Fruit fly (Drosophila melanogaster) whole organism, embryonic: Measurements from ENCODE around the gene CG18661.

ENCODE experiments used
- Ada2b ChIP-seq: fragments of 200-800 bp; sonication (Bioruptor generic); IDR thresholded peaks from 2 replicates; pipeline ENCODE4 v1.3.6; 2022; ENCODE audit warnings: missing biosample characterization, missing genetic modification characterization
- Atf3 ChIP-seq: fragments of 200-800 bp; sonication (Bioruptor generic); optimal IDR thresholded peaks from 3 replicates; lab custom pipeline; 2016; ENCODE audit warnings: missing biosample characterization, missing genetic modification characterization
- BEAF-32 ChIP-seq: fragments of 200-800 bp; sonication (Bioruptor generic); optimal IDR thresholded peaks from 3 replicates; lab custom pipeline; 2017; ENCODE audit warnings: missing biosample characterization, missing genetic modification characterization, mild to moderate bottlenecking, moderate library complexity, missing genetic modification reagents
- Bgb ChIP-seq: fragments of 200-800 bp; sonication (Bioruptor generic); IDR thresholded peaks from 2 replicates; pipeline ENCODE4 v1.3.6; 2022; ENCODE audit warnings: missing biosample characterization, missing genetic modification characterization; ENCODE audit not compliant: partially characterized antibody
- CG1024 ChIP-seq: fragments of 200-800 bp; sonication (Bioruptor generic); IDR thresholded peaks from 2 replicates; pipeline ENCODE4 v1.3.6; 2022; ENCODE audit warnings: missing biosample characterization, missing genetic modification characterization
- CG12769 ChIP-seq: fragments of 200-800 bp; sonication (Bioruptor generic); optimal IDR thresholded peaks from 2 replicates; lab custom pipeline; 2019; ENCODE audit warnings: missing biosample characterization, mild to moderate bottlenecking, missing genetic modification characterization, moderate library complexity
- CG13424 ChIP-seq: fragments of 200-800 bp; sonication (Bioruptor generic); optimal IDR thresholded peaks from 2 replicates; lab custom pipeline; 2019; ENCODE audit warnings: missing biosample characterization, mild to moderate bottlenecking, missing genetic modification characterization, moderate library complexity
- CG14050 ChIP-seq: fragments of 200-800 bp; sonication (Bioruptor generic); IDR thresholded peaks from 3 replicates; pipeline ENCODE4 v1.3.6; 2022; ENCODE audit warnings: missing biosample characterization, missing genetic modification characterization
- CG15696 ChIP-seq: fragments of 200-800 bp; sonication (Bioruptor generic); optimal IDR thresholded peaks from 2 replicates; lab custom pipeline; 2019; ENCODE audit warnings: missing biosample characterization, mild to moderate bottlenecking, missing genetic modification characterization, moderate library complexity
- CG18764 ChIP-seq: fragments of 200-800 bp; sonication (Bioruptor generic); optimal IDR thresholded peaks from 3 replicates; lab custom pipeline; 2016; ENCODE audit warnings: missing biosample characterization, missing genetic modification characterization
- CG2129 ChIP-seq: fragments of 200-800 bp; sonication (Bioruptor generic); IDR thresholded peaks from 2 replicates; pipeline ENCODE4 v1.3.6; 2022; ENCODE audit warnings: missing biosample characterization, missing genetic modification characterization; ENCODE audit not compliant: partially characterized antibody
- CG2202 ChIP-seq: fragments of 200-800 bp; sonication (Bioruptor generic); optimal IDR thresholded peaks from 2 replicates; lab custom pipeline; 2018; ENCODE audit warnings: missing biosample characterization, mild to moderate bottlenecking, missing genetic modification characterization
- CG3847 ChIP-seq: fragments of 200-800 bp; sonication (Bioruptor generic); IDR thresholded peaks from 2 replicates; pipeline ENCODE4 v1.3.6; 2022; ENCODE audit warnings: missing biosample characterization, missing genetic modification characterization
- CG42726 ChIP-seq: fragments of 200-800 bp; sonication (Bioruptor generic); IDR thresholded peaks from 2 replicates; pipeline ENCODE4 v1.3.6; 2022; ENCODE audit warnings: missing biosample characterization, missing genetic modification characterization; ENCODE audit not compliant: partially characterized antibody
- CG4707 ChIP-seq: fragments of 200-800 bp; sonication (Bioruptor generic); optimal IDR thresholded peaks from 2 replicates; lab custom pipeline; 2018; ENCODE audit warnings: missing biosample characterization, mild to moderate bottlenecking, missing genetic modification characterization, moderate library complexity
- CG6272 ChIP-seq: fragments of 200-800 bp; sonication (Bioruptor generic); IDR thresholded peaks from 2 replicates; pipeline ENCODE4 v1.3.6; 2022; ENCODE audit warnings: missing biosample characterization, missing genetic modification characterization
- CG6765 ChIP-seq: fragments of 200-800 bp; sonication (Bioruptor generic); optimal IDR thresholded peaks from 3 replicates; lab custom pipeline; 2017; ENCODE audit warnings: missing biosample characterization, mild to moderate bottlenecking, missing genetic modification characterization
- CG8089 ChIP-seq: fragments of 200-800 bp; sonication (Bioruptor generic); optimal IDR thresholded peaks from 3 replicates; lab custom pipeline; 2016; ENCODE audit warnings: missing biosample characterization, missing genetic modification characterization
- CG9215 ChIP-seq: fragments of 200-800 bp; sonication (Bioruptor generic); IDR thresholded peaks from 2 replicates; pipeline ENCODE4 v1.3.6; 2022; ENCODE audit warnings: missing biosample characterization, missing genetic modification characterization
- CG9817 ChIP-seq: fragments of 200-800 bp; sonication (Bioruptor generic); optimal IDR thresholded peaks from 2 replicates; lab custom pipeline; 2018; ENCODE audit warnings: missing biosample characterization, mild to moderate bottlenecking, missing genetic modification characterization, moderate library complexity
- CG9932 ChIP-seq: fragments of 200-800 bp; sonication (Bioruptor generic); IDR thresholded peaks from 2 replicates; pipeline ENCODE4 v1.3.6; 2022; ENCODE audit warnings: missing biosample characterization, missing genetic modification characterization
- CoRest ChIP-seq: fragments of 200-800 bp; sonication (Bioruptor generic); optimal IDR thresholded peaks from 3 replicates; lab custom pipeline; 2018; ENCODE audit warnings: missing biosample characterization, mild to moderate bottlenecking, missing genetic modification characterization, moderate library complexity
- Dbx ChIP-seq: fragments of 200-800 bp; sonication (Bioruptor generic); IDR thresholded peaks from 3 replicates; pipeline ENCODE4 v1.3.6; 2022; ENCODE audit warnings: missing biosample characterization, missing genetic modification characterization
- E2f1 ChIP-seq: fragments of 200-800 bp; sonication (Bioruptor generic); IDR thresholded peaks from 2 replicates; pipeline ENCODE4 v1.3.6; 2022; ENCODE audit warnings: missing biosample characterization, missing genetic modification characterization
- Eip74EF ChIP-seq, 2 experiments: fragments of 200-800 bp in 1 of 2; fragments of >200 bp in 1 of 2; sonication (Bioruptor generic) in 1 of 2; optimal IDR thresholded peaks; 2 replicates each; lab custom pipeline; 2017 to 2019; ENCODE audit warnings: missing biosample characterization in 2 of 2, missing genetic modification characterization in 2 of 2, mild to moderate bottlenecking in 1 of 2, moderate library complexity in 1 of 2
- H15 ChIP-seq: fragments of 200-800 bp; sonication (Bioruptor generic); IDR thresholded peaks from 3 replicates; pipeline ENCODE4 v1.3.6; 2022; ENCODE audit warnings: missing biosample characterization, missing genetic modification characterization
- HLH54F ChIP-seq: fragments of 200-800 bp; sonication (Bioruptor generic); optimal IDR thresholded peaks from 3 replicates; lab custom pipeline; 2016; ENCODE audit warnings: missing biosample characterization, missing genetic modification characterization
- Lhr ChIP-seq: fragments of 200-800 bp; sonication (Bioruptor generic); optimal IDR thresholded peaks from 3 replicates; lab custom pipeline; 2017; ENCODE audit warnings: mild to moderate bottlenecking, missing biosample characterization, missing genetic modification reagents, missing genetic modification characterization
- al ChIP-seq: fragments of 200-800 bp; sonication (Bioruptor generic); IDR thresholded peaks from 2 replicates; pipeline ENCODE4 v1.3.6; 2022; ENCODE audit warnings: missing biosample characterization, missing genetic modification characterization
- bab2 ChIP-seq: fragments of 200-800 bp; sonication (Bioruptor generic); optimal IDR thresholded peaks from 2 replicates; lab custom pipeline; 2016; ENCODE audit warnings: missing biosample characterization, missing genetic modification characterization
- da ChIP-seq: fragments of 200-800 bp; sonication (Bioruptor generic); optimal IDR thresholded peaks from 2 replicates; lab custom pipeline; 2016; ENCODE audit warnings: missing biosample characterization, missing genetic modification characterization
- danr ChIP-seq: fragments of 200-800 bp; sonication (Bioruptor generic); IDR thresholded peaks from 2 replicates; pipeline ENCODE4 v1.3.6; 2022; ENCODE audit warnings: missing biosample characterization, missing genetic modification characterization
- fru ChIP-seq: fragments of >200 bp; optimal IDR thresholded peaks from 2 replicates; lab custom pipeline; 2017
- fu2 ChIP-seq: fragments of 200-800 bp; sonication (Bioruptor generic); optimal IDR thresholded peaks from 2 replicates; lab custom pipeline; 2016; ENCODE audit warnings: missing biosample characterization, missing genetic modification characterization
- klu ChIP-seq: fragments of 200-800 bp; sonication (Bioruptor generic); IDR thresholded peaks from 2 replicates; pipeline ENCODE4 v1.3.6; 2022; ENCODE audit warnings: missing biosample characterization, missing genetic modification characterization
- lilli ChIP-seq: fragments of 200-800 bp; sonication (Bioruptor generic); optimal IDR thresholded peaks from 3 replicates; lab custom pipeline; 2016; ENCODE audit warnings: missing biosample characterization, missing genetic modification characterization
- lov ChIP-seq, 2 experiments: fragments of 200-800 bp in 1 of 2; fragments of >200 bp in 1 of 2; sonication (Bioruptor generic) in 1 of 2; IDR thresholded peaks in 1 of 2; optimal IDR thresholded peaks in 1 of 2; 2 replicates in 1 of 2; 3 replicates in 1 of 2; pipeline versions ENCODE4 v1.3.6 to Lab custom; 2017 to 2022; ENCODE audit warnings: missing biosample characterization in 1 of 2, missing genetic modification characterization in 1 of 2
- mirr ChIP-seq: fragments of 200-800 bp; sonication (Bioruptor generic); optimal IDR thresholded peaks from 3 replicates; lab custom pipeline; 2018; ENCODE audit warnings: missing biosample characterization, mild to moderate bottlenecking, missing genetic modification characterization
- odd ChIP-seq: fragments of 200-800 bp; sonication (Bioruptor generic); optimal IDR thresholded peaks from 2 replicates; lab custom pipeline; 2017; ENCODE audit warnings: missing biosample characterization, mild to moderate bottlenecking, missing genetic modification characterization
- pfk ChIP-seq: fragments of 200-800 bp; sonication (Bioruptor generic); optimal IDR thresholded peaks from 2 replicates; lab custom pipeline; 2018; ENCODE audit warnings: missing biosample characterization, mild to moderate bottlenecking, missing genetic modification characterization, moderate library complexity
- pho ChIP-seq: fragments of 200-800 bp; sonication (Bioruptor generic); optimal IDR thresholded peaks from 2 replicates; lab custom pipeline; 2016; ENCODE audit warnings: missing biosample characterization, missing genetic modification characterization
- rib ChIP-seq: fragments of 200-800 bp; sonication (Bioruptor generic); IDR thresholded peaks from 2 replicates; pipeline ENCODE4 v1.3.6; 2022; ENCODE audit warnings: missing biosample characterization, missing genetic modification characterization
- schlank ChIP-seq: fragments of 200-800 bp; sonication (Bioruptor generic); optimal IDR thresholded peaks from 2 replicates; lab custom pipeline; 2018; ENCODE audit warnings: missing biosample characterization, mild to moderate bottlenecking, missing genetic modification characterization
- seq ChIP-seq: fragments of 200-800 bp; sonication (Bioruptor generic); IDR thresholded peaks from 2 replicates; pipeline ENCODE4 v1.3.6; 2022; ENCODE audit warnings: missing biosample characterization, missing genetic modification characterization
- slp2 ChIP-seq: fragments of 200-800 bp; sonication (Bioruptor generic); optimal IDR thresholded peaks from 2 replicates; lab custom pipeline; 2016; ENCODE audit warnings: missing biosample characterization, missing genetic modification characterization
- sqz ChIP-seq: fragments of 200-800 bp; sonication (Bioruptor generic); optimal IDR thresholded peaks from 3 replicates; lab custom pipeline; 2018; ENCODE audit warnings: missing biosample characterization, mild to moderate bottlenecking, missing genetic modification characterization
- stwl ChIP-seq: fragments of 200-800 bp; sonication (Bioruptor generic); optimal IDR thresholded peaks from 3 replicates; lab custom pipeline; 2018; ENCODE audit warnings: missing biosample characterization, mild to moderate bottlenecking, missing genetic modification characterization, moderate library complexity
- usp ChIP-seq: fragments of >200 bp; optimal IDR thresholded peaks from 2 replicates; lab custom pipeline; 2017; ENCODE audit warnings: missing biosample characterization, missing genetic modification characterization
- yki ChIP-seq: fragments of >200 bp; optimal IDR thresholded peaks from 3 replicates; lab custom pipeline; 2018
- zfh1 ChIP-seq: fragments of 200-800 bp; sonication (Bioruptor generic); IDR thresholded peaks from 3 replicates; pipeline ENCODE4 v1.3.6; 2022; ENCODE audit warnings: missing biosample characterization, missing genetic modification characterization

Gene CG18661

DNA sequence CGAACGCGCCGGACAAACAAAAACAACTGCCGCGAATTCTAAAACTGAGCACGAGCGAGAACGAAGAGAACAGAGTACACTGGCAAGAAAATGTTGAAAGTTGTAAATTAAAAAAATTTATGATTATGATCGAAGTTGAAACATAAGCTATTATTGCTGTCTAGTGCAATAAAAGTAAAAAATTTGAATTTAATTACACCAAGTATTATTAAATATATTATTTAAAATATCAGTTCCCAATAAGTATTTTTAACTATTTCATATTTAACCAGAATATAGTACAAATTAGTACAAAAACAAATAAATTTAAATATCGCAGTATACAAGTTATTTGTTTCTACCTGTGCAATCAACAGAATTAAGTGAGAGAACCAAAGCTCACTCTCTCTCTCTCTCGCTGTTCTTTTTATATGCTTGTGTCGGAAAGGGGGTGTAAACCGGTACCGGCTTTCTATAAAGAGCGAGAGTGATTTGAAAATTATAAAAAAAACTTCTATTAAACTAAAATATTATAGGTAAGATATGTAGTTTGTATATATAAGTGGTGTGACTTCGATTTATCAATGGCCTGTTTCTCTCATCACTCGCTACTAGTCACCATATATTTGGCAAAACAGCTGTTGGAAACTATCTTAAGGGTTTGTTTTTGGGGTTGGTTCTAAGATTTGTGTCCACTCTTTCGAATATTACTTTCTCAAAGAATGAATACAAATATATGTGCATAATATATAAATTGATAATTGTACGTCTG is 46.0 kb upstream of the CG18661 start, which contains the start of gene C1GalTA (continued):
- TF ChIP-seq lilli (GFP tag; lab: Kevin White, UChicago) = peak; percentile 78
- peak; percentile 67 for TF ChIP-seq stwl
- peak; percentile 79 for TF ChIP-seq CG14050
- TF ChIP-seq fu2 (GFP tag; lab: Kevin White, UChicago) = no peak
- peak; percentile 76 for TF ChIP-seq CG1024 (GFP tag; lab: Robert Waterston, UW)
- peak; percentile 84 for TF ChIP-seq CG6272 (GFP tag; lab: Robert Waterston, UW)
- TF ChIP-seq Bgb (GFP tag; lab: Robert Waterston, UW) = no peak
- peak; percentile 61 for TF ChIP-seq CG12769 (tag; lab: Kevin White, UChicago)
- TF ChIP-seq CG2202 (tag; lab: Kevin White, UChicago) = peak; percentile 97
- TF ChIP-seq Ada2b = peak; percentile 87
- no peak for TF ChIP-seq CG42726 (GFP tag; lab: Robert Waterston, UW)
- TF ChIP-seq da (GFP tag; lab: Kevin White, UChicago) = no peak
- peak; percentile 62 for TF ChIP-seq mirr (GFP tag; lab: Kevin White, UChicago)
- TF ChIP-seq pho (GFP tag; lab: Kevin White, UChicago) = peak; percentile 67
- TF ChIP-seq danr (GFP tag; lab: Robert Waterston, UW) = peak; percentile 85
- TF ChIP-seq CG2129 = no peak
- peak; percentile 97 for TF ChIP-seq E2f1
- peak; percentile 99 for TF ChIP-seq CG13424 (tag; lab: Kevin White, UChicago)
- TF ChIP-seq schlank (tag; lab: Kevin White, UChicago) = peak; percentile 78
- peak; percentile 91 for TF ChIP-seq seq (GFP tag; lab: Robert Waterston, UW)
- TF ChIP-seq sqz (GFP tag; lab: Kevin White, UChicago) = peak; percentile 98
- peak; percentile 89 for TF ChIP-seq H15 (GFP tag; lab: Robert Waterston, UW)
- TF ChIP-seq klu (GFP tag; lab: Robert Waterston, UW) = peak; percentile 96
- TF ChIP-seq Atf3 (GFP tag; lab: Kevin White, UChicago) = no peak
- peak; percentile 75 for TF ChIP-seq CG4707 (GFP tag; lab: Kevin White, UChicago)
- peak; percentile 37 for TF ChIP-seq slp2 (GFP tag; lab: Kevin White, UChicago)
- no peak for TF ChIP-seq fru (lab: Kevin White, UChicago)
- TF ChIP-seq CG3847 (GFP tag; lab: Robert Waterston, UW) = peak; percentile 92
- no peak for TF ChIP-seq yki (lab: Kevin White, UChicago)
- TF ChIP-seq CG9817 (tag; lab: Kevin White, UChicago) = peak; percentile 94
- TF ChIP-seq Eip74EF (GFP tag; optimal IDR thresholded peaks at IDR 0.05; lab: Kevin White, UChicago) = peak in 1 of 2 experiments; percentile 99
- no peak for TF ChIP-seq lov (optimal IDR thresholded peaks at IDR 0.05; lab: Kevin White, UChicago)
- no peak; the same call in 1 of the 3 replicates for TF ChIP-seq lov (GFP tag; IDR thresholded peaks at IDR 0.05; lab: Robert Waterston, UW)
- TF ChIP-seq CG6765 = peak; percentile 98
- TF ChIP-seq pfk (GFP tag; lab: Kevin White, UChicago) = no peak
- TF ChIP-seq bab2 (GFP tag; lab: Kevin White, UChicago) = peak; percentile 64
- peak; percentile 48 for TF ChIP-seq HLH54F
- peak; percentile 62 for TF ChIP-seq CG8089 (GFP tag; lab: Kevin White, UChicago)
- TF ChIP-seq rib (GFP tag; lab: Robert Waterston, UW) = peak; percentile 93
- TF ChIP-seq Lhr (GFP tag; lab: Kevin White, UChicago) = peak; percentile 91
- peak; percentile 96 for TF ChIP-seq Dbx (GFP tag; lab: Robert Waterston, UW)
- TF ChIP-seq zfh1 (GFP tag; lab: Robert Waterston, UW) = peak; percentile 91
- peak; percentile 95 for TF ChIP-seq CG9215 (GFP tag; lab: Robert Waterston, UW)
- peak; percentile 93 for TF ChIP-seq al (GFP tag; lab: Robert Waterston, UW)
- no peak for TF ChIP-seq usp
- peak; percentile 92 for TF ChIP-seq CG9932 (GFP tag; lab: Robert Waterston, UW)
- TF ChIP-seq CoRest (tag; lab: Kevin White, UChicago) = peak; percentile 100
- TF ChIP-seq BEAF-32 = no peak
- peak; percentile 94 for TF ChIP-seq CG18764
- peak; percentile 97 for TF ChIP-seq odd (GFP tag; lab: Kevin White, UChicago)
- TF ChIP-seq CG15696 (tag; lab: Kevin White, UChicago) = peak; percentile 95
